Worm (Caenorhabditis elegans): ENCODE data around the gene hmg-11.

ce11 chrII:4675481-4675880 lies 2.6 kb downstream of the hmg-11 start, which contains the start of gene T05A7.3:
- TF ChIP-seq ama-1 (optimal IDR thresholded peaks at IDR 0.05) (no peak), ama-1 (GFP tag; optimal IDR thresholded peaks at IDR 0.05) (no peak), F33H1.4 (GFP tag; IDR thresholded peaks at IDR 0.05) (no peak), madf-10 (tag; optimal IDR thresholded peaks at IDR 0.05) (no peak), nhr-80 (tag; optimal IDR thresholded peaks at IDR 0.05) (no peak), efl-1 (GFP tag; optimal IDR thresholded peaks at IDR 0.05) (no peak), ceh-79 (tag; optimal IDR thresholded peaks at IDR 0.05) (no peak), snpc-1.3 (tag; optimal IDR thresholded peaks at IDR 0.05; ENCODE audit: insufficient read depth) (no peak), hrde-1 (tag; optimal IDR thresholded peaks at IDR 0.05; ENCODE audit: borderline replicate concordance) (no peak), pha-4 (tag; optimal IDR thresholded peaks at IDR 0.05) (no peak), unc-130 (GFP tag; optimal IDR thresholded peaks at IDR 0.05) (no peak), snpc-4 (GFP tag; optimal IDR thresholded peaks at IDR 0.05) (no peak), snpc-4 (tag; optimal IDR thresholded peaks at IDR 0.05) (no peak), sea-2 (GFP tag; IDR thresholded peaks at IDR 0.05) (no peak), dpl-1 (GFP tag; optimal IDR thresholded peaks at IDR 0.05) (no peak)

Measured in whole organism, young adult.